Fruit fly (Drosophila melanogaster) whole organism, embryonic: Measurements from ENCODE around the gene CG12998.

Source experiments
- Asciz ChIP-seq: fragments of 200-800 bp; sonication (Bioruptor generic); optimal IDR thresholded peaks from 2 replicates; lab custom pipeline; 2017; ENCODE audit warnings: missing biosample characterization, mild to moderate bottlenecking, missing genetic modification characterization, missing genetic modification reagents
- Bdp1 ChIP-seq: fragments of 200-800 bp; sonication (Bioruptor generic); optimal IDR thresholded peaks from 3 replicates; lab custom pipeline; 2016; ENCODE audit warnings: missing biosample characterization, missing genetic modification characterization
- Blimp-1 ChIP-seq: fragments of 200-800 bp; sonication (Bioruptor generic); optimal IDR thresholded peaks from 3 replicates; lab custom pipeline; 2018; ENCODE audit warnings: missing biosample characterization, missing genetic modification characterization, mild to moderate bottlenecking, moderate library complexity, missing genetic modification reagents
- C15 ChIP-seq: fragments of 200-800 bp; sonication (Bioruptor generic); IDR thresholded peaks from 3 replicates; pipeline ENCODE4 v1.3.6; 2022; ENCODE audit warnings: missing biosample characterization, missing genetic modification characterization
- CG10267 ChIP-seq: fragments of 200-800 bp; sonication (Bioruptor generic); optimal IDR thresholded peaks from 2 replicates; lab custom pipeline; 2018; ENCODE audit warnings: missing biosample characterization, mild to moderate bottlenecking, missing genetic modification characterization, moderate library complexity
- CG10321 ChIP-seq: fragments of 200-800 bp; sonication (Bioruptor generic); IDR thresholded peaks from 2 replicates; pipeline ENCODE4 v1.3.6; 2022; ENCODE audit warnings: missing biosample characterization, missing genetic modification characterization
- CG11085 ChIP-seq: fragments of 200-800 bp; sonication (Bioruptor generic); IDR thresholded peaks from 2 replicates; pipeline ENCODE4 v1.3.6; 2022; ENCODE audit warnings: missing biosample characterization, missing genetic modification characterization
- CG12659 ChIP-seq: fragments of 200-800 bp; sonication (Bioruptor generic); optimal IDR thresholded peaks from 3 replicates; lab custom pipeline; 2017; ENCODE audit warnings: mild to moderate bottlenecking, missing biosample characterization, missing genetic modification reagents, missing genetic modification characterization
- CG14860 ChIP-seq: fragments of 200-800 bp; sonication (Bioruptor generic); IDR thresholded peaks from 3 replicates; pipeline ENCODE4 v1.3.6; 2022; ENCODE audit warnings: missing biosample characterization, missing genetic modification characterization; ENCODE audit not compliant: partially characterized antibody
- CG15073 ChIP-seq: fragments of 200-800 bp; sonication (Bioruptor generic); optimal IDR thresholded peaks from 2 replicates; lab custom pipeline; 2016; ENCODE audit warnings: missing biosample characterization, missing genetic modification characterization
- CG2199 ChIP-seq: fragments of 200-800 bp; sonication (Bioruptor generic); IDR thresholded peaks from 3 replicates; pipeline ENCODE4 v1.3.6; 2022; ENCODE audit warnings: missing biosample characterization, missing genetic modification characterization
- CG2678 ChIP-seq: fragments of 200-800 bp; sonication (Bioruptor generic); optimal IDR thresholded peaks from 3 replicates; lab custom pipeline; 2019; ENCODE audit warnings: missing biosample characterization, mild to moderate bottlenecking, missing genetic modification characterization, moderate library complexity
- CG30431 ChIP-seq: fragments of 200-800 bp; sonication (Bioruptor generic); optimal IDR thresholded peaks from 2 replicates; lab custom pipeline; 2017; ENCODE audit warnings: missing biosample characterization, missing genetic modification characterization
- CG32772 ChIP-seq: fragments of 200-800 bp; sonication (Bioruptor generic); IDR thresholded peaks from 2 replicates; pipeline ENCODE4 v1.3.6; 2022; ENCODE audit warnings: missing biosample characterization, missing genetic modification characterization
- CG3281 ChIP-seq: fragments of 200-800 bp; sonication (Bioruptor generic); optimal IDR thresholded peaks from 3 replicates; lab custom pipeline; 2017; ENCODE audit warnings: missing biosample characterization, mild to moderate bottlenecking, missing genetic modification characterization
- CG3726 ChIP-seq: fragments of 200-800 bp; sonication (Bioruptor generic); IDR thresholded peaks from 3 replicates; pipeline ENCODE4, ENCODE4 v1.3.6; 2022; ENCODE audit warnings: missing biosample characterization, missing genetic modification characterization
- CG3847 ChIP-seq: fragments of 200-800 bp; sonication (Bioruptor generic); IDR thresholded peaks from 2 replicates; pipeline ENCODE4 v1.3.6; 2022; ENCODE audit warnings: missing biosample characterization, missing genetic modification characterization
- CG4424 ChIP-seq: fragments of 200-800 bp; sonication (Bioruptor generic); optimal IDR thresholded peaks from 3 replicates; lab custom pipeline; 2016; ENCODE audit warnings: missing biosample characterization, missing genetic modification characterization
- CG7963 ChIP-seq: fragments of 200-800 bp; sonication (Bioruptor generic); IDR thresholded peaks from 3 replicates; pipeline ENCODE4 v1.3.6; 2022; ENCODE audit warnings: missing biosample characterization, missing genetic modification characterization; ENCODE audit not compliant: partially characterized antibody
- CG8388 ChIP-seq: fragments of 200-800 bp; sonication (Bioruptor generic); optimal IDR thresholded peaks from 2 replicates; lab custom pipeline; 2019; ENCODE audit warnings: missing biosample characterization, mild to moderate bottlenecking, missing genetic modification characterization, moderate library complexity
- Dbx ChIP-seq: fragments of 200-800 bp; sonication (Bioruptor generic); IDR thresholded peaks from 3 replicates; pipeline ENCODE4 v1.3.6; 2022; ENCODE audit warnings: missing biosample characterization, missing genetic modification characterization
- Dip3 ChIP-seq: fragments of 200-800 bp; sonication (Bioruptor generic); optimal IDR thresholded peaks from 3 replicates; lab custom pipeline; 2016; ENCODE audit warnings: missing biosample characterization, missing genetic modification characterization
- Hand ChIP-seq: fragments of 200-800 bp; sonication (Bioruptor generic); optimal IDR thresholded peaks from 2 replicates; lab custom pipeline; 2017; ENCODE audit warnings: mild to moderate bottlenecking, missing biosample characterization, missing genetic modification reagents, missing genetic modification characterization
- MTF-1 ChIP-seq: fragments of 200-800 bp; sonication (Bioruptor generic); optimal IDR thresholded peaks from 2 replicates; lab custom pipeline; 2018; ENCODE audit warnings: missing biosample characterization, mild to moderate bottlenecking, missing genetic modification characterization, borderline replicate concordance
- Trl ChIP-seq, 3 experiments: fragments of >200 bp in 2 of 3; fragments of 200-800 bp in 1 of 3; sonication (Bioruptor generic) in 1 of 3; optimal IDR thresholded peaks; 2 replicates in 1 of 3; 3 replicates in 2 of 3; lab custom pipeline; 2016 to 2017; ENCODE audit warnings: missing biosample characterization in 1 of 3, missing genetic modification characterization in 1 of 3
- bbx ChIP-seq: fragments of 200-800 bp; sonication (Bioruptor generic); IDR thresholded peaks from 2 replicates; pipeline ENCODE4 v1.3.6; 2022; ENCODE audit warnings: missing biosample characterization, missing genetic modification characterization; ENCODE audit not compliant: partially characterized antibody
- cad ChIP-seq: fragments of >200 bp; optimal IDR thresholded peaks from 2 replicates; lab custom pipeline; 2017; ENCODE audit warnings: missing biosample characterization, missing genetic modification characterization
- cato ChIP-seq: fragments of 200-800 bp; sonication (Bioruptor generic); optimal IDR thresholded peaks from 2 replicates; lab custom pipeline; 2016; ENCODE audit warnings: missing biosample characterization, missing genetic modification characterization, borderline replicate concordance
- caup ChIP-seq: fragments of 200-800 bp; sonication (Bioruptor generic); optimal IDR thresholded peaks from 3 replicates; lab custom pipeline; 2017; ENCODE audit warnings: missing biosample characterization, mild to moderate bottlenecking, missing genetic modification characterization, moderate library complexity; ENCODE audit not compliant: severe bottlenecking
- ci ChIP-seq: fragments of 200-800 bp; sonication (Bioruptor generic); IDR thresholded peaks from 3 replicates; pipeline ENCODE4 v1.3.6; 2022; ENCODE audit warnings: missing biosample characterization, missing genetic modification characterization
- fru ChIP-seq: fragments of >200 bp; optimal IDR thresholded peaks from 2 replicates; lab custom pipeline; 2017
- gro ChIP-seq: fragments of 200-800 bp; sonication (Bioruptor generic); optimal IDR thresholded peaks from 2 replicates; lab custom pipeline; 2016; ENCODE audit warnings: missing biosample characterization, missing genetic modification characterization
- hbn ChIP-seq: fragments of 200-800 bp; sonication (Bioruptor generic); IDR thresholded peaks from 2 replicates; pipeline ENCODE4 v1.3.6; 2022; ENCODE audit warnings: missing biosample characterization, missing genetic modification characterization; ENCODE audit not compliant: partially characterized antibody
- ind ChIP-seq: fragments of 200-800 bp; sonication (Bioruptor generic); optimal IDR thresholded peaks from 3 replicates; lab custom pipeline; 2016; ENCODE audit warnings: missing biosample characterization, missing genetic modification characterization
- jumu ChIP-seq: fragments of 200-800 bp; sonication (Bioruptor generic); optimal IDR thresholded peaks from 3 replicates; lab custom pipeline; 2016; ENCODE audit warnings: missing biosample characterization, missing genetic modification characterization
- ken ChIP-seq: fragments of 200-800 bp; sonication (Bioruptor generic); IDR thresholded peaks from 3 replicates; pipeline ENCODE4 v1.3.6; 2022; ENCODE audit warnings: missing biosample characterization, missing genetic modification characterization
- lbe ChIP-seq: fragments of 200-800 bp; sonication (Bioruptor generic); optimal IDR thresholded peaks from 2 replicates; lab custom pipeline; 2016; ENCODE audit warnings: missing biosample characterization, mild to moderate bottlenecking, missing genetic modification characterization
- lilli ChIP-seq: fragments of 200-800 bp; sonication (Bioruptor generic); optimal IDR thresholded peaks from 3 replicates; lab custom pipeline; 2016; ENCODE audit warnings: missing biosample characterization, missing genetic modification characterization
- nmo ChIP-seq: fragments of 200-800 bp; sonication (Bioruptor generic); optimal IDR thresholded peaks from 2 replicates; lab custom pipeline; 2018; ENCODE audit warnings: missing biosample characterization, mild to moderate bottlenecking, missing genetic modification characterization, moderate library complexity
- oc ChIP-seq: fragments of 200-800 bp; sonication (Bioruptor generic); optimal IDR thresholded peaks from 2 replicates; lab custom pipeline; 2018; ENCODE audit warnings: missing biosample characterization, mild to moderate bottlenecking, missing genetic modification characterization, moderate library complexity
- onecut ChIP-seq: fragments of 200-800 bp; sonication (Bioruptor generic); IDR thresholded peaks from 2 replicates; pipeline ENCODE4 v1.3.6; 2022; ENCODE audit warnings: missing biosample characterization, missing genetic modification characterization
- pb ChIP-seq: fragments of 200-800 bp; sonication (Bioruptor generic); optimal IDR thresholded peaks from 3 replicates; lab custom pipeline; 2016; ENCODE audit warnings: missing biosample characterization, missing genetic modification characterization
- pfk ChIP-seq: fragments of 200-800 bp; sonication (Bioruptor generic); optimal IDR thresholded peaks from 2 replicates; lab custom pipeline; 2018; ENCODE audit warnings: missing biosample characterization, mild to moderate bottlenecking, missing genetic modification characterization, moderate library complexity
- pros ChIP-seq: fragments of 200-800 bp; sonication (Bioruptor generic); optimal IDR thresholded peaks from 3 replicates; lab custom pipeline; 2019; ENCODE audit warnings: missing biosample characterization, mild to moderate bottlenecking, missing genetic modification characterization, moderate library complexity
- pum ChIP-seq: fragments of 200-800 bp; sonication (Bioruptor generic); optimal IDR thresholded peaks from 2 replicates; lab custom pipeline; 2016; ENCODE audit warnings: missing biosample characterization, missing genetic modification characterization
- ranshi ChIP-seq: fragments of 200-800 bp; sonication (Bioruptor generic); IDR thresholded peaks from 2 replicates; pipeline ENCODE4 v1.3.6; 2022; ENCODE audit warnings: missing biosample characterization, missing genetic modification characterization
- slou ChIP-seq: fragments of 200-800 bp; sonication (Bioruptor generic); optimal IDR thresholded peaks from 3 replicates; lab custom pipeline; 2016; ENCODE audit warnings: missing biosample characterization, missing genetic modification characterization
- zen2 ChIP-seq: fragments of 200-800 bp; sonication (Bioruptor generic); IDR thresholded peaks from 3 replicates; pipeline ENCODE4 v1.3.6; 2022; ENCODE audit warnings: missing biosample characterization, missing genetic modification characterization; ENCODE audit not compliant: partially characterized antibody
- zfh1 ChIP-seq: fragments of 200-800 bp; sonication (Bioruptor generic); IDR thresholded peaks from 3 replicates; pipeline ENCODE4 v1.3.6; 2022; ENCODE audit warnings: missing biosample characterization, missing genetic modification characterization

The CG12998 gene

dm6 chrX:17175558-17176189 lies 42.8 kb upstream of the CG12998 start (continued):
- TF ChIP-seq gro (GFP tag; lab: Kevin White, UChicago) (no peak), Trl (optimal IDR thresholded peaks at IDR 0.05; lab: Kevin White, UChicago) (no peak), Trl (GFP tag; optimal IDR thresholded peaks at IDR 0.05; lab: Kevin White, UChicago) (no peak), CG3726 (GFP tag; lab: Robert Waterston, UW) (no peak), ci (GFP tag; lab: Robert Waterston, UW) (0 out of 3 replicates have a peak, but pooled peaks have one; percentile 50), C15 (GFP tag; lab: Robert Waterston, UW) (no peak), CG8388 (GFP tag; lab: Kevin White, UChicago) (no peak), ken (GFP tag; lab: Robert Waterston, UW) (no peak), pfk (GFP tag; lab: Kevin White, UChicago) (no peak), lbe (GFP tag; lab: Kevin White, UChicago) (no peak), CG30431 (no peak), CG10321 (GFP tag; lab: Robert Waterston, UW) (no peak), oc (tag; lab: Kevin White, UChicago) (no peak), CG12659 (GFP tag; lab: Kevin White, UChicago) (peak; percentile 28), lilli (GFP tag; lab: Kevin White, UChicago) (peak; percentile 46), cad (GFP tag; lab: Kevin White, UChicago) (no peak), zfh1 (GFP tag; lab: Robert Waterston, UW) (no peak), fru (no peak), CG15073 (GFP tag; lab: Kevin White, UChicago) (no peak), Bdp1 (GFP tag; lab: Kevin White, UChicago) (peak; percentile 9), Asciz (GFP tag; lab: Kevin White, UChicago) (no peak), CG3847 (peak; percentile 21; the same call in 1 of the 2 replicates), caup (GFP tag; lab: Kevin White, UChicago) (no peak), bbx (GFP tag; lab: Robert Waterston, UW) (peak; percentile 42; the same call in 1 of the 2 replicates), CG10267 (tag; lab: Kevin White, UChicago) (peak; percentile 41), onecut (0 out of 2 replicates have a peak, but pooled peaks have one; percentile 11), nmo (GFP tag; lab: Kevin White, UChicago) (peak; percentile 13), CG11085 (no peak), CG2678 (tag; lab: Kevin White, UChicago) (no peak), CG3281 (GFP tag; lab: Kevin White, UChicago) (no peak), cato (GFP tag; lab: Kevin White, UChicago) (no peak), ranshi (GFP tag; lab: Robert Waterston, UW) (no peak), MTF-1 (GFP tag; lab: Kevin White, UChicago) (peak; percentile 8), Dip3 (peak; percentile 17), CG2199 (peak; percentile 93), slou (GFP tag; lab: Kevin White, UChicago) (no peak), hbn (no peak), Hand (GFP tag; lab: Kevin White, UChicago) (no peak), Dbx (GFP tag; lab: Robert Waterston, UW) (peak; percentile 68; the same call in 1 of the 3 replicates), jumu (GFP tag; lab: Kevin White, UChicago) (no peak), ind (GFP tag; lab: Kevin White, UChicago) (no peak), Blimp-1 (peak; percentile 8), pros (GFP tag; lab: Kevin White, UChicago) (no peak), CG32772 (GFP tag; lab: Robert Waterston, UW) (peak; percentile 30; the same call in 1 of the 2 replicates), CG4424 (GFP tag; lab: Kevin White, UChicago) (peak; percentile 9), CG7963 (0 out of 3 replicates have a peak, but pooled peaks have one; percentile 10), pb (GFP tag; lab: Kevin White, UChicago) (no peak), zen2 (no peak), CG14860 (no peak), pum (peak; percentile 6)
